Worm (Caenorhabditis elegans) whole organism, mixed stage, embryonic: Measurements from ENCODE around the gene F26G1.15.

ENCODE experiments used
- mab-5 ChIP-seq: fragments of 150-350 bp; optimal IDR thresholded peaks from 2 replicates; lab custom pipeline; 2014; ENCODE audit warnings: missing biosample characterization, missing genetic modification characterization
- nhr-76 ChIP-seq: sonication (generic microtip); optimal IDR thresholded peaks from 2 replicates; lab custom pipeline; 2017; ENCODE audit warnings: missing biosample characterization, missing genetic modification characterization
- snpc-4 ChIP-seq: fragments of 150-350 bp; optimal IDR thresholded peaks from 2 replicates; lab custom pipeline; 2014; ENCODE audit warnings: missing biosample characterization, missing genetic modification characterization
- sptf-1 ChIP-seq: sonication (generic microtip); optimal IDR thresholded peaks from 2 replicates; lab custom pipeline; 2017; ENCODE audit warnings: mild to moderate bottlenecking, missing genetic modification characterization, moderate library complexity, missing compliant biosample characterization
- zip-8 ChIP-seq: fragments of 150-350 bp; optimal IDR thresholded peaks from 2 replicates; lab custom pipeline; 2014; ENCODE audit warnings: missing biosample characterization, missing genetic modification characterization

- no peak for TF ChIP-seq snpc-4 (tag; lab: Kevin White, UChicago)
- TF ChIP-seq zip-8 (tag; lab: Kevin White, UChicago) = no peak
- no peak for TF ChIP-seq nhr-76 (tag; lab: Kevin White, UChicago)
- TF ChIP-seq sptf-1 (tag; lab: Kevin White, UChicago) = no peak
- no peak for TF ChIP-seq mab-5 (tag; lab: Kevin White, UChicago)
Observed at ce11 chrII:4759835-4760234, 30.3 kb upstream of the F26G1.15 start.
